Worm (Caenorhabditis elegans) whole organism, midembryonic: ENCODE results near the gene glt-1.

Experiments used
- T22C8.4 ChIP-seq: fragments of 200-800 bp; sonication (Bioruptor generic); IDR thresholded peaks from 2 replicates; pipeline ENCODE4 v1.3.6; 2022; ENCODE audit warnings: missing genetic modification characterization, missing compliant biosample characterization
- cog-1 ChIP-seq: sonication (generic microtip); optimal IDR thresholded peaks from 2 replicates; lab custom pipeline; 2016; ENCODE audit warnings: missing genetic modification characterization, missing compliant biosample characterization
- flt-1 ChIP-seq: fragments of 200-800 bp; sonication (Bioruptor generic); IDR thresholded peaks from 2 replicates; pipeline ENCODE4 v1.3.6; 2022; ENCODE audit warnings: missing genetic modification characterization, missing compliant biosample characterization
- klf-2 ChIP-seq: fragments of 200-800 bp; sonication (Bioruptor generic); conservative IDR thresholded peaks from 2 replicates; pipeline ENCODE4 v1.3.6; 2022; ENCODE audit warnings: missing genetic modification reagents, missing genetic modification characterization, missing compliant biosample characterization
- med-1 ChIP-seq: sonication (generic microtip); optimal IDR thresholded peaks from 2 replicates; lab custom pipeline; 2017; ENCODE audit warnings: missing genetic modification characterization, mild to moderate bottlenecking, missing compliant biosample characterization, antibody characterized with exemption, missing genetic modification reagents; ENCODE audit not compliant: insufficient read depth
- ref-1 ChIP-seq: fragments of 200-800 bp; sonication (Bioruptor generic); conservative IDR thresholded peaks from 2 replicates; pipeline ENCODE4 v1.3.6; 2022; ENCODE audit warnings: missing genetic modification reagents, missing genetic modification characterization, missing compliant biosample characterization
- tab-1 ChIP-seq: fragments of 200-800 bp; sonication (Bioruptor generic); IDR thresholded peaks from 2 replicates; pipeline ENCODE4 v1.3.6; 2022; ENCODE audit warnings: missing genetic modification characterization, missing compliant biosample characterization
- ztf-23 ChIP-seq: fragments of 200-800 bp; sonication (Bioruptor generic); IDR thresholded peaks from 2 replicates; pipeline ENCODE4 v1.3.6; 2022; ENCODE audit warnings: missing genetic modification reagents, missing genetic modification characterization, missing compliant biosample characterization
- ztf-29 ChIP-seq: fragments of 200-800 bp; sonication (Bioruptor generic); IDR thresholded peaks from 2 replicates; pipeline ENCODE4 v1.3.6; 2022; ENCODE audit warnings: missing genetic modification reagents, missing genetic modification characterization, missing compliant biosample characterization

Gene glt-1

DNA sequence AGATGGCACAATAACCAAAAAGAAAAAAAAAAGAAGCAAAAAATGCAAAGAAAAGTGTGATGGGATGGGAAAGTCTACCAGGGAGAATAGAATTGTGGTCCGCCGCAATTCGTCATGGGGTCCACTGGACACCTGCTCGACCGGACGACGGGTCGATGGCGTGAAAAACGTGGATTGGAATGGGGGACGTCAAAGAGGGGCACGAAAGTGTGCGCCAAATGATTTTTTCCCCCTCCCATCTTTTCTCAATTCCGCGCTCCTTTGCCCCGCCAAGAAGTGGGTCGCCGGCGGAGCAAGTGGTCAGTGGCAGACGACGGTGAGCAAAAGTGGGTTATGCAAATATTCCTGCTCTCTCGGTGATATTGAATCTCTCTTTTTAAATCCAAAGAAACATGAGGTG, 27.9 kb upstream of the glt-1 start:
- TF ChIP-seq med-1 (GFP tag; lab: Kevin White, UChicago) (no peak), ztf-29 (no peak)

DNA sequence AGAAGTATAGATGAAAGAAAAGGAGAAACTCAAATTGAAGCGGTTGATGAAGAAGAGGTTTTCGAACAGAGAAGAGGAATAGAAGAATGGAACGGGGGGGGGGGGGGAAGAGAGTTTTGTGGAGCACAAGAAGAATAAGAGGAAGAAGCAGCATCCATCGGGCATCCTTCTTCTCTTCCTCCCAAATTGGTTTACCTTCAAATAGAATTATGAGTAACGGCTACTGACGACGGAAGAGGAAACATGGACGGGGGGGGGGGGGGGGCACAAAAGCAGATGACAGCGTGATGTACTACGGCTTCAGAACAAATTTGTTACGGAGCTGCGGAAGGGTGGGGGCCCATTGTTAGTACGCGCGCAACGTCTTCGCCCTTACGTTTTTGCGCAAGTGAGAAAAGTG, 26.5 kb upstream of the glt-1 start:
- TF ChIP-seq flt-1 (GFP tag; lab: Robert Waterston, UW), result 0 out of 2 replicates have a peak, but pooled peaks have one; percentile 38
- no peak for TF ChIP-seq klf-2
- 0 out of 2 replicates have a peak, but pooled peaks have one; percentile 44 for TF ChIP-seq tab-1 (GFP tag; lab: Robert Waterston, UW)
- no peak for TF ChIP-seq ref-1 (GFP tag; lab: Robert Waterston, UW)
- no peak for TF ChIP-seq ztf-23 (GFP tag; lab: Robert Waterston, UW)
- no peak for TF ChIP-seq med-1 (GFP tag; lab: Kevin White, UChicago)
- TF ChIP-seq T22C8.4, result no peak
- no peak for TF ChIP-seq cog-1 (tag; lab: Kevin White, UChicago)
- no peak for TF ChIP-seq ztf-29

DNA sequence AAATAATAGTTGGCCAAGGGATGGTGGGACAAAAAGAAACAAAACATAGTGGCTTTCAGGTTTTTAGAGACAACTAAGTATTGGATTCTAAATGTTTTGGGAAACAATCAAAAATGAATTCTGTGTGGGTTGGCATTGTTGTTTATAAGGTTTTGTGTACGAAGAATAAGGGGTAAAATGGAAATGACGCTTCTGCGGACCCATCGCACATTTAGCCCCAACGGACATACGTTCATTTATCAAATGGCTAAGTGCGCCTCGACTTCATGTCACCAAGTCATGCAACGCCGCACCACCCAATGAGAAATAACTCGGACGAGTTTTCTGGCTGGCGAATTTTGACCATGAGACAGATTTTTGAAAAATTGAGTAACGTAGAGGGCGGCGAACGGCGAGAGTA, 25.5 kb upstream of the glt-1 start:
- TF ChIP-seq ztf-23 (GFP tag; lab: Robert Waterston, UW) (no peak), ztf-29 (no peak), T22C8.4 (no peak), cog-1 (tag; lab: Kevin White, UChicago) (no peak), tab-1 (GFP tag; lab: Robert Waterston, UW) (no peak), med-1 (GFP tag; lab: Kevin White, UChicago) (no peak), klf-2 (no peak), flt-1 (GFP tag; lab: Robert Waterston, UW) (no peak), ref-1 (GFP tag; lab: Robert Waterston, UW) (no peak)

DNA sequence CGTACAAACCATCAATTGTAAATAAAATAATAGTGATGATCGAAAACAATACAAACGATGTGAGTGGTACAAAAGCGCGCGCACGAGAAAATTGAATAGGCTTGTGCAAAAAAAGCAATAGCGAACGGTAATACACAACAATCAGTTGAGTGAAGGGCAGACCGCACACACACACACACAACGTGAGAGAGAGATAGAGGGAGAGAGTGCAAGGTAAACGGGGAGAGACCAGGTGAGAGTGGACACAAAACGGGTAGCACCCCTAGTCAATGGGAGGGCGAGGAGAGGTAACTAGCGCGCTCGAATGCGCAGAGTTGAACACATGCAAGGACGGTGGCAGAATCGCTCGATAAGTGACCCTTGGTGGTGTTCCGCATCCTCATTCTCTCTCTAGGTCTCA, 23.6 kb upstream of the glt-1 start:
- TF ChIP-seq med-1 (GFP tag; lab: Kevin White, UChicago) (no peak), ztf-29 (peak; percentile 95), cog-1 (tag; lab: Kevin White, UChicago) (peak; percentile 61), klf-2 (no peak), tab-1 (GFP tag; lab: Robert Waterston, UW) (0 out of 2 replicates have a peak, but pooled peaks have one; percentile 31), ref-1 (GFP tag; lab: Robert Waterston, UW) (no peak), ztf-23 (GFP tag; lab: Robert Waterston, UW) (0 out of 2 replicates have a peak, but pooled peaks have one; percentile 63), T22C8.4 (no peak), flt-1 (GFP tag; lab: Robert Waterston, UW) (peak; percentile 56; the same call in 1 of the 2 replicates)

DNA sequence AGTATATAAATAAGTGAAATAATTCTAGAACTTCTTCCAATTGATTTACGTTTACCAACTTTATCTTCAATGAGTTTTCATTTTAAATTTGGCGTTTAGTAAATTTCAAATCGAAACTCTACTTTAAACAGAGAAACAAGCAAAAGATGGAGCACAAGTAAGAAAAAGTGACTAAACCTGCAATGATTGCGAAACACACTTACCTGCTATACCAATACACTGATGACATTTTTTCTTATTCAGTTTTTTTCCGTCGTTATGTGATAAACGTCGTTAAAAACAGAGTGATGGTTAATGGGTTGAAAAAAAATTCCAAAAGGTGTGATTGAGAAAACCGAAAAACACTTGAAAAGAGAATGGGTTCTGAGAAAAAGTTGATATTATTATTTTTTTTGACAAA, 22.0 kb upstream of the glt-1 start:
- TF ChIP-seq ztf-29, result no peak
- TF ChIP-seq ref-1 (GFP tag; lab: Robert Waterston, UW), result no peak
- TF ChIP-seq cog-1 (tag; lab: Kevin White, UChicago), result no peak
- no peak for TF ChIP-seq flt-1 (GFP tag; lab: Robert Waterston, UW)
- no peak for TF ChIP-seq ztf-23 (GFP tag; lab: Robert Waterston, UW)
- TF ChIP-seq tab-1 (GFP tag; lab: Robert Waterston, UW), result no peak
- no peak for TF ChIP-seq med-1 (GFP tag; lab: Kevin White, UChicago)
- TF ChIP-seq T22C8.4, result no peak
- TF ChIP-seq klf-2, result no peak

DNA sequence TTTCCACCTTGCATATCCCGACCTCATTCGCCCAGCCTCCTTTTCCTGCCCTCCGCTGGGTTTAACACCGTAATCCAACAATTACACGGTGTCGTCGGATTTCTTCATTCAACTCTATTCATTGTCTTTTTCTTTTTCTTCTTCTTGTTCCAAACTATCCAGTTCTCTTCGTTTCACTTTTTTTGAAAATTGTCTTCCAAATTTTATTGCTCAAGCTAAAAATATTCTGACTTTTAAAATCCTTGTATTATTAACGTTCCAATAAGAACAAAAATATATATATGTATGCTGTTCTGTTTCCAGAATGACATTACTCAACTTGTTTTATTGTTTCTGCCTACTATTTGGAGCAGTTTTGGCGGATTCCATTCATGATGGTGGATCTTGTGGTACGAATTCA, 15.9 kb upstream of the glt-1 start, which contains the start of gene wrt-6:
TSS of gene wrt-6 (plus strand) at position 301 of the 400 bp plus-strand sequence.
- TF ChIP-seq cog-1 (tag; lab: Kevin White, UChicago) (no peak), ztf-23 (GFP tag; lab: Robert Waterston, UW) (no peak), ztf-29 (no peak), flt-1 (GFP tag; lab: Robert Waterston, UW) (no peak), med-1 (GFP tag; lab: Kevin White, UChicago) (no peak), ref-1 (GFP tag; lab: Robert Waterston, UW) (no peak), klf-2 (no peak), T22C8.4 (no peak), tab-1 (GFP tag; lab: Robert Waterston, UW) (no peak)

DNA sequence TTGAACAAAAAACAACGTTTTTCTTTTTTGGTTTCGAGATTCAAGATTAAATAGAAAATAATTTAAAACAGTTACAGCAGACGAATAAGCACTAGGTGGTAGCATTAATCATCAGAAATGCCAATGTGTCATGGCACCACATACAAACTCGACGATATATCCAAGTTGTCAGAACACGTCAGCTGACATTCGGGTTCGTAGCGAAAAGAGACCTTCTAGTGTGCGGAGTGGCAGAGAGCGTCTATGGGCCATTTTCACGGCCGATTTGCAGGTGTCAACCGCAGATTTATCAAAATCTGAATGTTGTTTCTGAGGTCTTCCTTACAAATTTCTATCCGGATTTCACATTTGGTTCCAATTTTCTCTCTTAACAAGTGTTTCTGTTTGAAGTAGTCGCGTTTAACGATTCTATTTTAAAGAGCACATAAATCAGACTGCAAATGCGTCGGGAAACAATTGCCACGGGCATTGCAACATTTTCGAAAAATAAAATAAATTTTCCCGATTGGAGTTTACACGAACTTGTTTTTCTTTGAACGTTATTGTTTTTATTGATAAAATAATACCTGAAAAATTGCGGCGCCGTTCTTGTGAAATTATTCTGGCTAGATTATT, 7.6 kb upstream of the glt-1 start:
- TF ChIP-seq T22C8.4 (no peak), cog-1 (tag; lab: Kevin White, UChicago) (no peak), med-1 (GFP tag; lab: Kevin White, UChicago) (no peak), tab-1 (GFP tag; lab: Robert Waterston, UW) (no peak), ztf-23 (GFP tag; lab: Robert Waterston, UW) (no peak), klf-2 (no peak), ref-1 (GFP tag; lab: Robert Waterston, UW) (no peak), flt-1 (GFP tag; lab: Robert Waterston, UW) (no peak), ztf-29 (no peak)

DNA sequence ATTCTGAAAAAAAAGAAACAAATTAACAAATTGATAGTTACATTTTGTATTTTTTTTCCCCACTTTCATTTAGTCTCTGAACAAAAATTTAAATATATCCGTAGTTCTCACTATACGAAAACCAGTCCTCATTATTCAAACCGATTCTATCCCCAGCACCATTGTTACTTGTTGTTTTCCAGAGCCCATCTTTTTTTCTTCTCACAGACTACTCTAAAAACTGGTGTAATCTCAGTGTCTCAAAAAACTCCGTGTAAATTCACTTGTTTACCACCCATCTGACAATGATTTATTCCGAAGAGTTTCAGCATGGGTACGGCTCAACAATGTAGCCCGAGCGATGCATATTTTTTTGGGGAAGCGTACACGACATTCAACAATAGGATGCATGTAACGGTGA, 6.8 kb upstream of the glt-1 start, which contains the start of gene C12D12.3:
TSS of gene C12D12.3 (plus strand) at position 301 of the 400 bp plus-strand sequence.
- no peak for TF ChIP-seq ztf-23 (GFP tag; lab: Robert Waterston, UW)
- no peak for TF ChIP-seq klf-2
- no peak for TF ChIP-seq T22C8.4
- TF ChIP-seq flt-1 (GFP tag; lab: Robert Waterston, UW), result no peak
- TF ChIP-seq med-1 (GFP tag; lab: Kevin White, UChicago), result no peak
- TF ChIP-seq ztf-29, result no peak
- no peak for TF ChIP-seq tab-1 (GFP tag; lab: Robert Waterston, UW)
- TF ChIP-seq cog-1 (tag; lab: Kevin White, UChicago), result no peak
- no peak for TF ChIP-seq ref-1 (GFP tag; lab: Robert Waterston, UW)

DNA sequence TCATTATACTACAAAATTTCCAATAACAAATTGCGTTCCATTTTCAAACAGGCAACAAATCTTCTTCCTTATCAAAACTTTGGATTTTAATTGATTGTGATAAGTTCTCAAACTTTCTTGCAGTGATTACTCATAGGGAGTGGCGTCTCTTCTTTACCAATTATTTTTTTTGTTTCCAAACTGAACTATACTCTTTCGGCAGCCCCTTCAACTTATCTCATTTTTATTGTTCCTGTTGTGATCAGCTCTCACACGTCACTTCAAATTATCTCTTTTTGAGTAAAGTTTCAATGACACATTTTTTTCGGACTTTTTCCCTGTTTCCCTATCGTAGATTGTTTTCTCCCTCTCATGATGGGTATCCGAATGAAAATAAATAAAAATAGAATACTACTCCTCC, 3.4 kb upstream of the glt-1 start:
- TF ChIP-seq tab-1 (GFP tag; lab: Robert Waterston, UW) (no peak), flt-1 (GFP tag; lab: Robert Waterston, UW) (no peak), klf-2 (no peak), med-1 (GFP tag; lab: Kevin White, UChicago) (no peak), cog-1 (tag; lab: Kevin White, UChicago) (no peak), ref-1 (GFP tag; lab: Robert Waterston, UW) (no peak)
